Fruit fly (Drosophila melanogaster): ENCODE data around the gene CG12375.

Gene CG12375

DNA sequence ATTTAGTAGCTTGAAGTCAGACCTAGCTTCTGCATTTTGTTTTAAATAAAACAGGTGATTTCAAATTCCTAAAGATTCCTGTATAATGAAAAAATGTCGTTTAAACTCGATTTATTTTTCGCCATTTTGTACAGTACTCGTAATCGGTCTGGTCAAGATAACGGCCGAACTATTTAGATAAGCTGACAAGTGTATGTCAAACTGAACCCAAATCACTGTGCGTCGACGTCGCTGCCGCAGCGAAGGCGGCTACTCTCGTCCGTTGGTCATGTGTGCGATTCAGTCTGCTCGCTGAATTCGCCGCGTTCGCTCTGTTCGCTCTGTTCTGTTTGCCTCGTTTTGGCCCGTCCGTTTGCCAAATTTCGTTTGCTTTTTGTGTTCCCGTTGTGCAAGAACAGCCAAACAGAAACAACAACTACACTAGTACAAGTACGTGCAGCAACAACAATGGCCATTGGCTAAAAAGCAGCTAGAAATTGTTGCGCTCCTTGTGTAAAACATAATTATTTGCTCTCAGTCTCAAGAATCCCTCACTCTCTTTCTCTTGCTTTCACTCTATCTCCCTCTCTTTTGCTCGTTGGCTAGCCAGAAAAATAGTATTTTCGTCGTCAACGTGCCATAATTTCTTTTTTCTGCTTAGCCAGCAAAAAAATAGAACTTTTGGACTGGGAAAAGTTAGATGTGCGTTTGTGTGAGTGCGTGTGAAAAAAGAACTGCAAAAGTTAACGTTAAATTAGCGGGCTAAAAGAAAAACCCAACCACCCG, 38.5 kb downstream of the CG12375 start (continued):
- TF ChIP-seq Scr (GFP tag; IDR thresholded peaks at IDR 0.05; ENCODE audit: partially characterized antibody) (peak; percentile 45; the same call in 1 of the 2 replicates), onecut (GFP tag; IDR thresholded peaks at IDR 0.05) (no peak), CG9932 (GFP tag; IDR thresholded peaks at IDR 0.05) (peak; percentile 27; the same call in 1 of the 2 replicates), Med (GFP tag) (peak; percentile 86), Ravus (GFP tag; IDR thresholded peaks at IDR 0.05) (no peak), cwo (GFP tag; optimal IDR thresholded peaks at IDR 0.05) (peak; percentile 20), CG34422 (GFP tag; IDR thresholded peaks at IDR 0.05) (0 out of 3 replicates have a peak, but pooled peaks have one; percentile 19), CG8944 (GFP tag; optimal IDR thresholded peaks at IDR 0.05) (no peak)

DNA sequence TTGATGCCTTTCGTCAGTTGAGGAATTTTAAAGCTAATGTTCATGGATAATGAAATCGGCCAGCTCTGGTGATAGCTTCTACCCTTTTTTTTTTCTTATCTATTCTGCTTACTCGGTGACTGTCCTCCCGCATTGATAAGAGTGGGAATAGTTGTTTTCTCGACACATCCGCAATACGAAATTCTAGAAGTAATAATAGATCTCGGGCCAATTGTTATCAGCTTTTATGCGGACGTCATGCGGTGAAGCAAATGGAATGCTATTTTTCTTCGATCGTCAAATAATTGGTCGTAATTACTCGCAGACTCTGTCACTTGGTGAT, 39.3 kb downstream of the CG12375 start:
- TF ChIP-seq gem (tag; optimal IDR thresholded peaks at IDR 0.05) = peak; percentile 18
- TF ChIP-seq eve (GFP tag; optimal IDR thresholded peaks at IDR 0.05) = peak in 1 of 2 experiments; percentile 49
- TF ChIP-seq zfh2 (GFP tag; optimal IDR thresholded peaks at IDR 0.05) = peak; percentile 1
- 0 out of 2 replicates have a peak, but pooled peaks have one; percentile 4 for TF ChIP-seq CG3847 (GFP tag; IDR thresholded peaks at IDR 0.05)
- TF ChIP-seq tx (GFP tag; optimal IDR thresholded peaks at IDR 0.05) = no peak
- TF ChIP-seq CG9932 (GFP tag; IDR thresholded peaks at IDR 0.05) = peak; percentile 29; the same call in 1 of the 2 replicates
- no peak for TF ChIP-seq CG12744 (GFP tag; optimal IDR thresholded peaks at IDR 0.05)
- TF ChIP-seq Sry-β (GFP tag; optimal IDR thresholded peaks at IDR 0.05) = peak; percentile 63

DNA sequence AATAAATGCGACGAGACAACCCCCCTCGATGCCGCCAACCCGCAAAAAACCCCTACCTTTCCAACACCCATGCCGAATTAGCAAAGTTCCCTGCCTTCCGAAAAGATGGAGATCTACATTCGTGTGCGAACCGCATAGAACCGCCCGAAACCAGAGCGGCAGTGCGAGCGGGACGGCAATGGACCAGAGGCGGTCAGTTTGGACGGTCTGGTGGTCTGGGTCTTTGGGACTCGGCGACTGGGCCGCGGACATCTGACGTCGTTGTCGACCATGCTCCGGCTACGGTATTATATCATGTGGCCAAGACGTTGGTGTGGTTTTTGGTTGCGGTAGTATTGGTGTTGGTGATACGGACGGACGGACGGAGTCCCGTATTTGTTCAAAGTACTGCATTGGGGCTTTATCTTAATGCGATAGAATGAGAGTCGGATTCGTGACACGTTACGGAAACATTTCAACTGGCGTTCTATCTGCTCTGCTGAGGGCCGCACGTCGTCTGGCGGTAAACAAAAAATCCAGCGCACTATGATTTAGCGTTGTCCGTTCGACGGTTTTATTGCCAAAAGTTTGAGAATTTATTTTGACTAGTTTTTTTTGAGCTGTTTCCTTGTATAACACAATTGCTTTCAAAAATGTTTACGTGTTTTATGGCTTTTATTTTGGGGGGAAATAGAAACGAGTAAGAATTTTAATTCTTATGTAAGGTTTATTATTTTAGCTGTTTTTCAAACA, 39.8 kb downstream of the CG12375 start:
- 0 out of 2 replicates have a peak, but pooled peaks have one; percentile 4 for TF ChIP-seq HLH3B (GFP tag; IDR thresholded peaks at IDR 0.05)
- TF ChIP-seq Sry-β (GFP tag; optimal IDR thresholded peaks at IDR 0.05) = peak; percentile 82
- no peak for TF ChIP-seq jing (GFP tag; optimal IDR thresholded peaks at IDR 0.05)
- TF ChIP-seq CG18619 (GFP tag; optimal IDR thresholded peaks at IDR 0.05) = peak; percentile 12
- TF ChIP-seq CG11695 (GFP tag; IDR thresholded peaks at IDR 0.05) = 0 out of 3 replicates have a peak, but pooled peaks have one; percentile 10
- TF ChIP-seq CoRest (tag; optimal IDR thresholded peaks at IDR 0.05) = peak; percentile 17
- 0 out of 3 replicates have a peak, but pooled peaks have one; percentile 5 for TF ChIP-seq Dbx (GFP tag; IDR thresholded peaks at IDR 0.05)
- TF ChIP-seq CG2199 (GFP tag; IDR thresholded peaks at IDR 0.05) = 0 out of 3 replicates have a peak, but pooled peaks have one; percentile 49
- TF ChIP-seq zen2 (GFP tag; IDR thresholded peaks at IDR 0.05; ENCODE audit: partially characterized antibody) = 0 out of 3 replicates have a peak, but pooled peaks have one; percentile 40
- peak; percentile 53; the same call in 1 of the 2 replicates for TF ChIP-seq crol (GFP tag; IDR thresholded peaks at IDR 0.05)
- peak; percentile 48 for TF ChIP-seq cg (GFP tag; optimal IDR thresholded peaks at IDR 0.05)
- TF ChIP-seq CG11093 (GFP tag; IDR thresholded peaks at IDR 0.05) = no peak
- TF ChIP-seq CG10543 (GFP tag; optimal IDR thresholded peaks at IDR 0.05) = peak; percentile 90
- TF ChIP-seq CG12155 (GFP tag; optimal IDR thresholded peaks at IDR 0.05) = peak; percentile 19
- peak; percentile 23 for TF ChIP-seq Dek (tag; optimal IDR thresholded peaks at IDR 0.05)
- peak; percentile 15 for TF ChIP-seq Ssrp (tag; optimal IDR thresholded peaks at IDR 0.05)
- peak; percentile 24; the same call in 1 of the 2 replicates for TF ChIP-seq MBD-R2 (GFP tag; IDR thresholded peaks at IDR 0.05)
- TF ChIP-seq sd (tag; optimal IDR thresholded peaks at IDR 0.05) = peak; percentile 61
- peak; percentile 45 for TF ChIP-seq CG12391 (tag; optimal IDR thresholded peaks at IDR 0.05)
- peak; percentile 50 for TF ChIP-seq CG18599 (GFP tag; optimal IDR thresholded peaks at IDR 0.05)
- TF ChIP-seq sug (tag; optimal IDR thresholded peaks at IDR 0.05) = peak; percentile 80
- TF ChIP-seq CG7839 (tag; optimal IDR thresholded peaks at IDR 0.05) = peak; percentile 38
- no peak for TF ChIP-seq Aef1 (GFP tag; IDR thresholded peaks at IDR 0.05)
- peak; percentile 2 for TF ChIP-seq dmrt99B (tag; optimal IDR thresholded peaks at IDR 0.05)
- no peak for TF ChIP-seq chif (GFP tag; optimal IDR thresholded peaks at IDR 0.05)
- no peak for TF ChIP-seq CG8359 (GFP tag; optimal IDR thresholded peaks at IDR 0.05; ENCODE audit: borderline replicate concordance)
- no peak for TF ChIP-seq CG8290 (GFP tag; optimal IDR thresholded peaks at IDR 0.05)
- TF ChIP-seq CG8290 (tag; optimal IDR thresholded peaks at IDR 0.05) = peak in 1 of 2 experiments; percentile 53
- TF ChIP-seq CG17359 (tag; optimal IDR thresholded peaks at IDR 0.05) = peak; percentile 1
- TF ChIP-seq Dp (GFP tag; optimal IDR thresholded peaks at IDR 0.05) = no peak
